Worm (Caenorhabditis elegans): Measurements from ENCODE around the gene gpn-1.

- no peak for TF ChIP-seq gei-8 (GFP tag; optimal IDR thresholded peaks at IDR 0.05)
- TF ChIP-seq lsy-2 (tag; optimal IDR thresholded peaks at IDR 0.05), result no peak
- no peak for TF ChIP-seq fkh-10 (GFP tag; optimal IDR thresholded peaks at IDR 0.05)
- no peak for TF ChIP-seq php-3 (GFP tag; IDR thresholded peaks at IDR 0.05)
- TF ChIP-seq F26F4.8 (GFP tag; conservative IDR thresholded peaks at IDR 0.05), result no peak
- TF ChIP-seq egl-27 (tag; optimal IDR thresholded peaks at IDR 0.05), result no peak
- no peak for TF ChIP-seq nhr-28 (tag; optimal IDR thresholded peaks at IDR 0.05)
- no peak for TF ChIP-seq F37D6.2 (tag; optimal IDR thresholded peaks at IDR 0.05)
- TF ChIP-seq nhr-25 (tag; optimal IDR thresholded peaks at IDR 0.05; ENCODE audit: borderline replicate concordance, insufficient read depth), result no peak
- TF ChIP-seq mep-1 (tag; optimal IDR thresholded peaks at IDR 0.05), result no peak
- no peak for TF ChIP-seq mdl-1 (tag; optimal IDR thresholded peaks at IDR 0.05)
- TF ChIP-seq zag-1 (tag; optimal IDR thresholded peaks at IDR 0.05), result no peak
- no peak for TF ChIP-seq lim-7 (GFP tag; IDR thresholded peaks at IDR 0.05)
Observed at ce11 chrX:15650919-15651420, 30.5 kb upstream of the gpn-1 start, which contains the start of gene F59D12.3.

All from whole organism, L4 larva.